Worm (Caenorhabditis elegans) whole organism, L2 larva: Measurements from ENCODE around the gene dnj-8.
A peak's percentile ranks its signal among the peaks of the same experiment; 100 is the strongest.

Experiments used
- C34F6.9 ChIP-seq: fragments of 150-350 bp; optimal IDR thresholded peaks from 2 replicates; lab custom pipeline; 2014; ENCODE audit warnings: missing biosample characterization, missing genetic modification characterization
- F13H6.1 ChIP-seq: sonication (generic microtip); optimal IDR thresholded peaks from 2 replicates; lab custom pipeline; 2016; ENCODE audit warnings: missing genetic modification characterization, missing compliant biosample characterization
- Y55F3AM.14 ChIP-seq: fragments of 200-800 bp; sonication (Bioruptor generic); optimal IDR thresholded peaks from 2 replicates; lab custom pipeline; 2018; ENCODE audit warnings: mild to moderate bottlenecking, missing genetic modification characterization, missing compliant biosample characterization
- ZK546.5 ChIP-seq: sonication (generic microtip); optimal IDR thresholded peaks from 2 replicates; lab custom pipeline; 2017; ENCODE audit warnings: missing biosample characterization, missing genetic modification characterization
- aly-2 ChIP-seq: fragments of 150-350 bp; optimal IDR thresholded peaks from 2 replicates; lab custom pipeline; 2014; ENCODE audit warnings: missing biosample characterization, missing genetic modification characterization
- ama-1 ChIP-seq: fragments of 150-350 bp; optimal IDR thresholded peaks from 2 replicates; lab custom pipeline; 2018; ENCODE audit warnings: inconsistent platforms
- ceh-16 ChIP-seq: fragments of 150-350 bp; optimal IDR thresholded peaks from 2 replicates; lab custom pipeline; 2014; ENCODE audit warnings: missing biosample characterization, missing genetic modification characterization
- ceh-82 ChIP-seq: fragments of 150-350 bp; optimal IDR thresholded peaks from 2 replicates; lab custom pipeline; 2014; ENCODE audit warnings: missing biosample characterization, missing genetic modification characterization
- crh-2 ChIP-seq: sonication (generic microtip); optimal IDR thresholded peaks from 2 replicates; lab custom pipeline; 2017; ENCODE audit warnings: missing biosample characterization, missing genetic modification characterization
- dmd-4 ChIP-seq: sonication (generic microtip); optimal IDR thresholded peaks from 2 replicates; lab custom pipeline; 2017; ENCODE audit warnings: missing biosample characterization, missing genetic modification characterization
- elt-1 ChIP-seq: fragments of 150-350 bp; optimal IDR thresholded peaks from 2 replicates; lab custom pipeline; 2014; ENCODE audit warnings: missing biosample characterization, missing genetic modification characterization
- elt-3 ChIP-seq: sonication (generic microtip); optimal IDR thresholded peaks from 2 replicates; lab custom pipeline; 2017; ENCODE audit warnings: missing biosample characterization, missing genetic modification characterization
- fos-1 ChIP-seq: fragments of 150-350 bp; optimal IDR thresholded peaks from 2 replicates; lab custom pipeline; 2014; ENCODE audit warnings: missing biosample characterization, missing genetic modification characterization
- lin-13 ChIP-seq: fragments of 150-350 bp; optimal IDR thresholded peaks from 2 replicates; lab custom pipeline; 2014; ENCODE audit warnings: missing biosample characterization, missing genetic modification reagents, missing genetic modification characterization
- lin-39 ChIP-seq: fragments of 150-350 bp; optimal IDR thresholded peaks from 2 replicates; lab custom pipeline; 2014; ENCODE audit warnings: missing biosample characterization, missing genetic modification reagents, missing genetic modification characterization
- lsy-2 ChIP-seq, 2 experiments: fragments of 150-350 bp in 1 of 2; sonication (generic microtip) in 1 of 2; optimal IDR thresholded peaks; 2 replicates each; lab custom pipeline; 2014 to 2017; ENCODE audit warnings: missing biosample characterization in 2 of 2, missing genetic modification characterization in 2 of 2
- mab-5 ChIP-seq: fragments of 150-350 bp; optimal IDR thresholded peaks from 2 replicates; lab custom pipeline; 2014; ENCODE audit warnings: missing biosample characterization, missing genetic modification characterization
- mbf-1 ChIP-seq: sonication (generic microtip); optimal IDR thresholded peaks from 2 replicates; lab custom pipeline; 2017; ENCODE audit warnings: missing biosample characterization, missing genetic modification characterization
- nhr-10 ChIP-seq: sonication (generic microtip); optimal IDR thresholded peaks from 2 replicates; lab custom pipeline; 2017; ENCODE audit warnings: missing biosample characterization, missing genetic modification characterization
- nhr-11 ChIP-seq: fragments of 150-350 bp; optimal IDR thresholded peaks from 2 replicates; lab custom pipeline; 2014; ENCODE audit warnings: missing biosample characterization, missing genetic modification characterization
- nhr-129 ChIP-seq: fragments of 150-350 bp; optimal IDR thresholded peaks from 2 replicates; lab custom pipeline; 2014; ENCODE audit warnings: missing biosample characterization, missing genetic modification characterization
- nhr-21 ChIP-seq: fragments of 150-350 bp; optimal IDR thresholded peaks from 2 replicates; lab custom pipeline; 2014; ENCODE audit warnings: missing biosample characterization, missing genetic modification characterization
- nhr-23 ChIP-seq: fragments of 150-350 bp; optimal IDR thresholded peaks from 2 replicates; lab custom pipeline; 2014; ENCODE audit warnings: missing biosample characterization, missing genetic modification reagents, missing genetic modification characterization
- nhr-237 ChIP-seq: fragments of 150-350 bp; optimal IDR thresholded peaks from 2 replicates; lab custom pipeline; 2014; ENCODE audit warnings: missing biosample characterization, missing genetic modification characterization
- nhr-25 ChIP-seq: fragments of 150-350 bp; sonication (generic microtip); optimal IDR thresholded peaks from 3 replicates; lab custom pipeline; 2014; ENCODE audit warnings: missing biosample characterization, missing genetic modification characterization
- nhr-6 ChIP-seq: fragments of 150-350 bp; optimal IDR thresholded peaks from 2 replicates; lab custom pipeline; 2014; ENCODE audit warnings: missing biosample characterization, missing genetic modification characterization
- nhr-77 ChIP-seq: fragments of 150-350 bp; optimal IDR thresholded peaks from 2 replicates; lab custom pipeline; 2014; ENCODE audit warnings: missing biosample characterization, missing genetic modification characterization
- peb-1 ChIP-seq: fragments of 150-350 bp; optimal IDR thresholded peaks from 2 replicates; lab custom pipeline; 2014; ENCODE audit warnings: missing biosample characterization, missing genetic modification characterization
- sem-4 ChIP-seq: fragments of 150-350 bp; optimal IDR thresholded peaks from 2 replicates; lab custom pipeline; 2014; ENCODE audit warnings: missing biosample characterization, missing genetic modification reagents, missing genetic modification characterization
- sma-3 ChIP-seq: sonication (generic microtip); optimal IDR thresholded peaks from 2 replicates; lab custom pipeline; 2016; ENCODE audit warnings: missing genetic modification reagents, missing genetic modification characterization, missing compliant biosample characterization
- snpc-4 ChIP-seq: fragments of 150-350 bp; optimal IDR thresholded peaks from 2 replicates; lab custom pipeline; 2014; ENCODE audit warnings: missing biosample characterization, missing genetic modification characterization
- unc-39 ChIP-seq: fragments of 150-350 bp; optimal IDR thresholded peaks from 2 replicates; lab custom pipeline; 2014; ENCODE audit warnings: missing biosample characterization, missing genetic modification characterization
- unc-55 ChIP-seq: fragments of 150-350 bp; sonication (generic microtip); optimal IDR thresholded peaks from 3 replicates; lab custom pipeline; 2014; ENCODE audit warnings: missing biosample characterization, missing genetic modification reagents, missing genetic modification characterization
- zag-1 ChIP-seq: fragments of 150-350 bp; optimal IDR thresholded peaks from 2 replicates; lab custom pipeline; 2014; ENCODE audit warnings: missing biosample characterization, missing genetic modification characterization
- ztf-1 ChIP-seq: fragments of 200-800 bp; sonication (Bioruptor generic); conservative IDR thresholded peaks from 2 replicates; pipeline ENCODE4 v1.3.6; 2022; ENCODE audit warnings: missing genetic modification characterization, missing compliant biosample characterization
- ztf-4 ChIP-seq: fragments of 150-350 bp; optimal IDR thresholded peaks from 2 replicates; lab custom pipeline; 2014; ENCODE audit warnings: missing biosample characterization, missing genetic modification characterization

dnj-8 gene

ce11 chrII:6598050-6598449 lies at the start of gene dnj-8:
Gene dnj-8, minus strand, starts transcription at chrII:6598080.
- TF ChIP-seq ceh-16: no peak
- TF ChIP-seq nhr-21 (tag; lab: Kevin White, UChicago): no peak
- no peak for TF ChIP-seq nhr-6 (tag; lab: Kevin White, UChicago)
- TF ChIP-seq mbf-1 (tag; lab: Kevin White, UChicago): no peak
- TF ChIP-seq lin-13: no peak
- no peak for TF ChIP-seq ZK546.5 (tag; lab: Kevin White, UChicago)
- TF ChIP-seq zag-1: no peak
- no peak for TF ChIP-seq peb-1
- TF ChIP-seq aly-2 (tag; lab: Kevin White, UChicago): no peak
- TF ChIP-seq C34F6.9 (tag; lab: Kevin White, UChicago): peak; percentile 60
- TF ChIP-seq unc-55 (GFP tag; lab: Kevin White, UChicago): peak; percentile 54
- TF ChIP-seq snpc-4: no peak
- TF ChIP-seq mab-5 (tag; lab: Kevin White, UChicago): no peak
- no peak for TF ChIP-seq sma-3
- TF ChIP-seq lsy-2 (tag; optimal IDR thresholded peaks at IDR 0.05; lab: Kevin White, UChicago): peak in 1 of 2 experiments; percentile 6
- TF ChIP-seq crh-2 (tag; lab: Kevin White, UChicago): no peak

ce11 chrII:6646903-6647302 lies 49.0 kb upstream of the dnj-8 start:
- TF ChIP-seq elt-3 (tag; lab: Kevin White, UChicago) (no peak), nhr-10 (tag; lab: Kevin White, UChicago) (no peak), mbf-1 (tag; lab: Kevin White, UChicago) (no peak), unc-55 (GFP tag; lab: Kevin White, UChicago) (no peak), snpc-4 (no peak), ama-1 (lab: Kevin White, UChicago) (no peak), sem-4 (tag; lab: Kevin White, UChicago) (no peak), nhr-237 (tag; lab: Kevin White, UChicago) (no peak), F13H6.1 (no peak), fos-1 (no peak), lin-39 (tag; lab: Kevin White, UChicago) (no peak)

- TF ChIP-seq zag-1 (no peak), ZK546.5 (tag; lab: Kevin White, UChicago) (no peak), F13H6.1 (no peak), crh-2 (tag; lab: Kevin White, UChicago) (no peak), nhr-237 (tag; lab: Kevin White, UChicago) (no peak), ztf-1 (no peak), elt-1 (no peak), Y55F3AM.14 (no peak), fos-1 (no peak), ceh-16 (no peak), ama-1 (lab: Kevin White, UChicago) (no peak), nhr-6 (tag; lab: Kevin White, UChicago) (no peak), ztf-4 (tag; lab: Kevin White, UChicago) (no peak), dmd-4 (tag; lab: Kevin White, UChicago) (no peak), snpc-4 (no peak)
- TF ChIP-seq, all 48 proteins: peak for 0
These were observed 44.8 kb upstream of the dnj-8 start, which contains the start of gene T19D12.6 for ce11 chrII:6642651-6643167. Gene T19D12.6, minus strand, starts transcription at chrII:6643117.

ce11 chrII:6642180-6642579 lies 44.3 kb upstream of the dnj-8 start:
- TF ChIP-seq fos-1: no peak
- no peak for TF ChIP-seq ZK546.5 (tag; lab: Kevin White, UChicago)
- TF ChIP-seq nhr-23 (tag; lab: Kevin White, UChicago): no peak
- no peak for TF ChIP-seq nhr-6 (tag; lab: Kevin White, UChicago)
- TF ChIP-seq nhr-21 (tag; lab: Kevin White, UChicago): no peak
- no peak for TF ChIP-seq ceh-82 (tag; lab: Kevin White, UChicago)
- no peak for TF ChIP-seq nhr-11 (tag; lab: Kevin White, UChicago)
- no peak for TF ChIP-seq Y55F3AM.14
- no peak for TF ChIP-seq unc-39 (tag; lab: Kevin White, UChicago)
- TF ChIP-seq nhr-129: no peak
- TF ChIP-seq unc-55 (GFP tag; lab: Kevin White, UChicago): no peak
- no peak for TF ChIP-seq ztf-4 (tag; lab: Kevin White, UChicago)
- TF ChIP-seq nhr-77 (tag; lab: Kevin White, UChicago): no peak
- TF ChIP-seq zag-1: no peak
- TF ChIP-seq nhr-25 (tag; lab: Kevin White, UChicago): no peak
- TF ChIP-seq crh-2 (tag; lab: Kevin White, UChicago): no peak
